Fruit fly (Drosophila melanogaster) whole organism, adult: Measurements from ENCODE around the gene betaGlu.

Source experiments
- CG1620 ChIP-seq: fragments of 200-800 bp; sonication (Bioruptor generic); optimal IDR thresholded peaks from 2 replicates; lab custom pipeline; 2016; ENCODE audit warnings: missing biosample characterization, missing genetic modification characterization
- CG7101 ChIP-seq: fragments of 200-800 bp; sonication (Bioruptor generic); optimal IDR thresholded peaks from 2 replicates; lab custom pipeline; 2018; ENCODE audit warnings: missing biosample characterization, mild to moderate bottlenecking, missing genetic modification characterization, moderate library complexity
- Clk ChIP-seq: fragments of 200-800 bp; sonication (Bioruptor generic); optimal IDR thresholded peaks from 2 replicates; lab custom pipeline; 2017; ENCODE audit warnings: missing biosample characterization, missing genetic modification characterization
- Hr96 ChIP-seq: fragments of 200-800 bp; sonication (Bioruptor generic); optimal IDR thresholded peaks from 2 replicates; lab custom pipeline; 2016; ENCODE audit warnings: missing biosample characterization, missing genetic modification characterization
- cic ChIP-seq: fragments of 200-800 bp; sonication (Bioruptor generic); optimal IDR thresholded peaks from 2 replicates; lab custom pipeline; 2017; ENCODE audit warnings: missing biosample characterization, mild to moderate bottlenecking, missing genetic modification characterization, moderate library complexity
- kay ChIP-seq: fragments of 200-800 bp; sonication (Bioruptor generic); peaks from one replicate; lab custom pipeline; 2016; ENCODE audit warnings: missing biosample characterization, missing genetic modification characterization, borderline replicate concordance
- ovo ChIP-seq: fragments of 200-800 bp; sonication (Bioruptor generic); optimal IDR thresholded peaks from 2 replicates; lab custom pipeline; 2016; ENCODE audit warnings: missing biosample characterization, missing genetic modification characterization
- tj ChIP-seq: fragments of 200-800 bp; sonication (Bioruptor generic); optimal IDR thresholded peaks from 3 replicates; lab custom pipeline; 2017; ENCODE audit warnings: missing biosample characterization, mild to moderate bottlenecking, missing genetic modification characterization, moderate library complexity
- toe ChIP-seq: fragments of 200-800 bp; sonication (Bioruptor generic); optimal IDR thresholded peaks from 2 replicates; lab custom pipeline; 2016; ENCODE audit warnings: missing biosample characterization, missing genetic modification characterization

dm6 chr3R:31793664-31794417 lies 22.2 kb upstream of the betaGlu start, which contains the start of the genes Mccc1 and Acf:
- no peak for TF ChIP-seq kay (GFP tag; lab: Kevin White, UChicago)
- TF ChIP-seq cic (GFP tag; lab: Kevin White, UChicago) = no peak
- TF ChIP-seq CG7101 (tag; lab: Kevin White, UChicago) = peak; percentile 34
- TF ChIP-seq Hr96 (GFP tag; lab: Kevin White, UChicago) = no peak
- peak; percentile 89 for TF ChIP-seq ovo (GFP tag; lab: Kevin White, UChicago)
- TF ChIP-seq CG1620 (GFP tag; lab: Kevin White, UChicago) = peak; percentile 32
- peak; percentile 35 for TF ChIP-seq tj (GFP tag; lab: Kevin White, UChicago)
- no peak for TF ChIP-seq toe (GFP tag; lab: Kevin White, UChicago)
- TF ChIP-seq Clk (GFP tag; lab: Kevin White, UChicago) = no peak
